Worm (Caenorhabditis elegans) whole organism, L3 larva: ENCODE measurements around the gene Y32G9B.1.
"Not testable (repeated sequence)": the region's sequence is repeated elsewhere in the genome, so short reads cannot be mapped to it uniquely, and the experiment has no call there.

Experiments
- R02D3.7 ChIP-seq: fragments of 150-350 bp; optimal IDR thresholded peaks from 2 replicates; lab custom pipeline; 2014; ENCODE audit warnings: missing biosample characterization, missing genetic modification characterization
- aly-2 ChIP-seq: fragments of 150-350 bp; optimal IDR thresholded peaks from 2 replicates; lab custom pipeline; 2014; ENCODE audit warnings: missing biosample characterization, missing genetic modification characterization
- ama-1 ChIP-seq: fragments of 150-350 bp; optimal IDR thresholded peaks from 2 replicates; lab custom pipeline; 2018
- ceh-16 ChIP-seq: sonication (generic microtip); optimal IDR thresholded peaks from 2 replicates; lab custom pipeline; 2017; ENCODE audit warnings: missing biosample characterization, missing genetic modification characterization
- ceh-82 ChIP-seq: fragments of 150-350 bp; optimal IDR thresholded peaks from 2 replicates; lab custom pipeline; 2014; ENCODE audit warnings: missing biosample characterization, missing genetic modification characterization
- ceh-9 ChIP-seq: sonication (generic microtip); optimal IDR thresholded peaks from 2 replicates; lab custom pipeline; 2018; ENCODE audit warnings: missing biosample characterization, missing genetic modification characterization
- daf-12 ChIP-seq: fragments of 150-350 bp; optimal IDR thresholded peaks from 2 replicates; lab custom pipeline; 2014; ENCODE audit warnings: missing biosample characterization, missing genetic modification reagents, missing genetic modification characterization
- egl-27 ChIP-seq: sonication (generic microtip); optimal IDR thresholded peaks from 4 replicates; lab custom pipeline; 2017; ENCODE audit warnings: missing biosample characterization, missing genetic modification reagents, missing genetic modification characterization
- egl-5 ChIP-seq: fragments of 150-350 bp; optimal IDR thresholded peaks from 2 replicates; lab custom pipeline; 2017; ENCODE audit warnings: missing biosample characterization, missing genetic modification reagents, missing genetic modification characterization, inconsistent platforms
- elt-2 ChIP-seq: sonication (generic microtip); optimal IDR thresholded peaks from 2 replicates; lab custom pipeline; 2016; ENCODE audit warnings: missing genetic modification reagents, mild to moderate bottlenecking, missing genetic modification characterization, missing compliant biosample characterization
- elt-3 ChIP-seq, 3 experiments: fragments of 150-350 bp in 1 of 3; sonication (generic microtip) in 2 of 3; optimal IDR thresholded peaks; 2 replicates in 2 of 3; 4 replicates in 1 of 3; lab custom pipeline; 2014 to 2017; ENCODE audit warnings: missing biosample characterization in 3 of 3, missing genetic modification characterization in 3 of 3
- eor-1 ChIP-seq, 2 experiments: fragments of 150-350 bp; optimal IDR thresholded peaks; 2 replicates each; lab custom pipeline; 2014 to 2018; ENCODE audit warnings: missing biosample characterization in 2 of 2, missing genetic modification characterization in 2 of 2
- fkh-2 ChIP-seq: fragments of 150-350 bp; optimal IDR thresholded peaks from 2 replicates; lab custom pipeline; 2014; ENCODE audit warnings: missing biosample characterization, missing genetic modification reagents, missing genetic modification characterization
- fos-1 ChIP-seq: fragments of 150-350 bp; optimal IDR thresholded peaks from 2 replicates; lab custom pipeline; 2014; ENCODE audit warnings: missing biosample characterization, missing genetic modification characterization
- hmg-11 ChIP-seq: sonication (generic microtip); optimal IDR thresholded peaks from 2 replicates; lab custom pipeline; 2016; ENCODE audit warnings: missing genetic modification characterization, missing compliant biosample characterization
- jun-1 ChIP-seq: fragments of 150-350 bp; optimal IDR thresholded peaks from 2 replicates; lab custom pipeline; 2014; ENCODE audit warnings: missing biosample characterization, missing genetic modification reagents, missing genetic modification characterization
- lin-15B ChIP-seq: fragments of 150-350 bp; optimal IDR thresholded peaks from 2 replicates; lab custom pipeline; 2014; ENCODE audit warnings: missing biosample characterization, missing genetic modification characterization
- lsy-12 ChIP-seq: sonication (generic microtip); optimal IDR thresholded peaks from 2 replicates; lab custom pipeline; 2016; ENCODE audit warnings: mild to moderate bottlenecking, missing genetic modification characterization, missing compliant biosample characterization
- mdl-1 ChIP-seq: fragments of 150-350 bp; optimal IDR thresholded peaks from 2 replicates; lab custom pipeline; 2014; ENCODE audit warnings: missing biosample characterization, missing genetic modification characterization
- mml-1 ChIP-seq: fragments of 150-350 bp; sonication (generic microtip); optimal IDR thresholded peaks from 3 replicates; lab custom pipeline; 2014; ENCODE audit warnings: missing biosample characterization, missing genetic modification characterization
- nfya-1 ChIP-seq: sonication (generic microtip); optimal IDR thresholded peaks from 2 replicates; lab custom pipeline; 2017; ENCODE audit warnings: missing genetic modification characterization, mild to moderate bottlenecking, missing compliant biosample characterization, antibody characterized with exemption, moderate library complexity; ENCODE audit not compliant: insufficient read depth
- nhr-11 ChIP-seq: fragments of 150-350 bp; optimal IDR thresholded peaks from 2 replicates; lab custom pipeline; 2014; ENCODE audit warnings: missing biosample characterization, missing genetic modification characterization
- nhr-12 ChIP-seq: fragments of 150-350 bp; optimal IDR thresholded peaks from 2 replicates; lab custom pipeline; 2014; ENCODE audit warnings: missing biosample characterization, missing genetic modification characterization
- nhr-25 ChIP-seq: sonication (generic microtip); optimal IDR thresholded peaks from 2 replicates; lab custom pipeline; 2017; ENCODE audit warnings: missing biosample characterization, missing genetic modification characterization
- nhr-28 ChIP-seq: fragments of 150-350 bp; optimal IDR thresholded peaks from 2 replicates; lab custom pipeline; 2014; ENCODE audit warnings: missing biosample characterization, missing genetic modification characterization
- nhr-67 ChIP-seq: fragments of 150-350 bp; optimal IDR thresholded peaks from 2 replicates; lab custom pipeline; 2014; ENCODE audit warnings: missing biosample characterization, missing genetic modification characterization
- nhr-76 ChIP-seq: fragments of 150-350 bp; sonication (generic microtip); optimal IDR thresholded peaks from 5 replicates; lab custom pipeline; 2014; ENCODE audit warnings: missing biosample characterization, missing genetic modification characterization
- nhr-77 ChIP-seq: fragments of 150-350 bp; optimal IDR thresholded peaks from 2 replicates; lab custom pipeline; 2014; ENCODE audit warnings: missing biosample characterization, missing genetic modification characterization
- pha-4 ChIP-seq: fragments of 150-350 bp; optimal IDR thresholded peaks from 2 replicates; lab custom pipeline; 2014; ENCODE audit warnings: missing biosample characterization, missing genetic modification reagents, missing genetic modification characterization
- skn-1 ChIP-seq: fragments of 150-350 bp; optimal IDR thresholded peaks from 2 replicates; lab custom pipeline; 2014; ENCODE audit warnings: missing biosample characterization, missing genetic modification characterization
- snpc-4 ChIP-seq: fragments of 150-350 bp; optimal IDR thresholded peaks from 2 replicates; lab custom pipeline; 2014; ENCODE audit warnings: missing biosample characterization, missing genetic modification characterization
- tbx-2 ChIP-seq: sonication (generic microtip); optimal IDR thresholded peaks from 2 replicates; lab custom pipeline; 2016; ENCODE audit warnings: mild to moderate bottlenecking, missing genetic modification characterization, missing compliant biosample characterization
- unc-39 ChIP-seq: sonication (generic microtip); optimal IDR thresholded peaks from 4 replicates; lab custom pipeline; 2017; ENCODE audit warnings: missing biosample characterization, missing genetic modification characterization
- unc-62 ChIP-seq: fragments of 150-350 bp; sonication (generic microtip); optimal IDR thresholded peaks from 4 replicates; lab custom pipeline; 2014; ENCODE audit warnings: missing biosample characterization, missing genetic modification reagents, missing genetic modification characterization
- ztf-4 ChIP-seq: fragments of 150-350 bp; optimal IDR thresholded peaks from 2 replicates; lab custom pipeline; 2014; ENCODE audit warnings: missing biosample characterization, missing genetic modification characterization

The Y32G9B.1 gene

ce11 chrV:1820749-1821148 is 9.1 kb downstream of the Y32G9B.1 start:
- TF ChIP-seq mdl-1 (tag; lab: Kevin White, UChicago): no peak
- no peak for TF ChIP-seq nhr-76 (tag; lab: Kevin White, UChicago)
- TF ChIP-seq lsy-12 (tag; lab: Kevin White, UChicago): no peak
- no peak for TF ChIP-seq elt-3 (tag; optimal IDR thresholded peaks at IDR 0.05; lab: Kevin White, UChicago)
- TF ChIP-seq pha-4 (tag; lab: Kevin White, UChicago): no peak
- no peak for TF ChIP-seq skn-1 (tag; lab: Kevin White, UChicago)
- no peak for TF ChIP-seq daf-12 (tag; lab: Kevin White, UChicago)
- TF ChIP-seq nhr-77 (tag; lab: Kevin White, UChicago): no peak
- TF ChIP-seq jun-1 (tag; lab: Kevin White, UChicago): no peak
- TF ChIP-seq unc-39: no peak
- TF ChIP-seq snpc-4: no peak
- TF ChIP-seq nfya-1 (tag; lab: Kevin White, UChicago): no peak

DNA sequence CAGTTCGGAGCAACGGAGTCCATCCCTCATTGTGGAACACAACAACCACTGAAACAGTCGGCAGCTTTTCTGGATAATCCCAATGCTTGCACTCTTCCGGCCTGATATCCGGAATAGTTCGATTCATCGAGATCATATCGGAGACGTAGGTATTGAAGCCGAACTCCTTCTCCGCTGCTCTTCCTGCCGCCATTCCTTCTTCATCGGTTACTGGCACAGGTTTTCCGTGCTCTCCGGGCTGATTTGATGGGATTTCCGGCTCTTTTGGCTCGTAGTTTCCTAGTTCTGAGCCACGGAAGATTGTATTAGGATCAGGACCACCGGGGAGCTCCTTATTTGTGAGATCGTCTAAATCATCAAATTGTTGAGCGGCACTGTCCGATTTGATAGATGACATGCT is 9.9 kb downstream of the Y32G9B.1 start:
- TF ChIP-seq lin-15B (tag; lab: Kevin White, UChicago) (no peak), nhr-77 (tag; lab: Kevin White, UChicago) (no peak), eor-1 (tag; optimal IDR thresholded peaks at IDR 0.05; lab: Kevin White, UChicago) (no peak), nhr-25 (tag; lab: Kevin White, UChicago) (no peak)

DNA sequence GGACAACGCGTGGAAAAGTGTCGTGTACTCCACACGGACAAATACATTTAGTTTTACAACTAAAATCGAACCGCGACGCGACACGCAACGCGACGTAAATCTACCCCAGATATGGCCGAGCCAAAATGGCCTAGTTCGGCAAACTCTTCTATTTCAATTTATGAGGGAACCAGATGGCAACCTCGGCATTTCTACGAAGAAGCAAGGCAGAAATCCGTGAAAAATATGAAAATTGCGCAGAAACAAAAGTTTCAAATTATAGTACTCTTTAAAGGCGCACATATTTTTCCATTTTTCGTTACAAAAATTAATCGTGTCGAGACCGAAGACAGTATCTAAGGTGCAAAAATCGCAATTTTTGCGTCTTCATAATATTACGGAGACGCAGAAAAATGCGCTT is 15.1 kb downstream of the Y32G9B.1 start, which contains the start of gene Y46H3A.5:
TSS of gene Y46H3A.5 (minus strand) at position 101 of the 400 bp plus-strand sequence.
- TF ChIP-seq nhr-67 (tag; lab: Kevin White, UChicago); snpc-4; unc-62 (GFP tag; lab: Kevin White, UChicago): not testable (repeated sequence)
- TF ChIP-seq, all 47 proteins: peak for 0; not testable (repeated sequence) for 47

DNA sequence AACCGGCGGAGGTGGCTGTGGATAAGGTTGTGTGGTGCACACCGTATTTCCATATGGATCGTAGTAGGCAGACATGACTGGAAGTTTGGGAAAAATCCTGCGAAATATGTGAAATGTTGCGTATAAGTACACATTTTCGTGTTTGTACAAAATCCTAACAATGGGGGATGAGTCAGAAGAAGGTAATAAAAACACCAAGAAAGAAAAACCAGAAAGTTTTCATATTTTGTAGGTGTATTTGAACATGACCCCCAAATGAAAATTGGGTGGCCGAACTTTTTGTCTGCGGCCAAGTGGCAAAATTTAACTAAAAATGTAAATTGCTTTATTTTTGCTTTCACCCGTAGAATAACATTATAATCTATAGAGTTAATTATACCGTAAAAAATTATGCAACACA is 18.8 kb downstream of the Y32G9B.1 start, which contains the start of gene Y46H3A.4:
TSS of gene Y46H3A.4 (minus strand) at position 101 of the 400 bp plus-strand sequence.
- no peak for TF ChIP-seq nhr-28 (tag; lab: Kevin White, UChicago)
- TF ChIP-seq hmg-11 (tag; lab: Kevin White, UChicago): no peak
- TF ChIP-seq mdl-1 (tag; lab: Kevin White, UChicago): no peak
- TF ChIP-seq R02D3.7: no peak
- no peak for TF ChIP-seq lin-15B (tag; lab: Kevin White, UChicago)
- no peak for TF ChIP-seq egl-27 (tag; lab: Kevin White, UChicago)
- no peak for TF ChIP-seq ama-1 (lab: Kevin White, UChicago)
- no peak for TF ChIP-seq tbx-2 (tag; lab: Kevin White, UChicago)
- no peak for TF ChIP-seq nhr-12 (tag; lab: Kevin White, UChicago)
- TF ChIP-seq ceh-9 (tag; lab: Kevin White, UChicago): no peak
- no peak for TF ChIP-seq daf-12 (tag; lab: Kevin White, UChicago)
- TF ChIP-seq unc-62 (GFP tag; lab: Kevin White, UChicago): no peak
- no peak for TF ChIP-seq nhr-11
- TF ChIP-seq elt-3 (tag; optimal IDR thresholded peaks at IDR 0.05; lab: Kevin White, UChicago): no peak
- no peak for TF ChIP-seq skn-1 (tag; lab: Kevin White, UChicago)
- no peak for TF ChIP-seq pha-4 (tag; lab: Kevin White, UChicago)
- no peak for TF ChIP-seq snpc-4
- no peak for TF ChIP-seq aly-2

DNA sequence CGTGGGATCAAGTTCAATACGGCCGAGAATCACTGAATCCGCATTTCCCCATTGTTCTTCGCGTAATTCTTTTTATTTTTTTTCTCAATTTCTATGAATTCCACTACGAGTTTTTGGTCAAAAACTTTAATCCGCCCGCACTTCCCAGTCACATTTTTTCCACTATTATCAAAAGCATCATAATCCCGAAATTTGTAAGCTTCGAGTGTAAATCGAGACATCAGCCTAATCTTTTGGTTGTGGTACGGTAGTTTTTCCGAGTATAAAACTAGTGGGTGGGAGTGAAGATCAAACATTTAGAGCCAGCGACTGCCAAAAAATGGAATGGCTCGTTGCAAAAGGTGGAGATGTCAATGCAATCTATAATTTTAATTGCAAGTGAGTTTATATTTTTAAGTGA is 22.7 kb downstream of the Y32G9B.1 start, which contains the start of gene srt-42:
TSS of gene srt-42 (plus strand) at position 301 of the 400 bp plus-strand sequence.
- no peak for TF ChIP-seq nhr-67 (tag; lab: Kevin White, UChicago)
- no peak for TF ChIP-seq fos-1
- TF ChIP-seq ceh-9 (tag; lab: Kevin White, UChicago): no peak
- TF ChIP-seq hmg-11 (tag; lab: Kevin White, UChicago): no peak
- TF ChIP-seq ceh-16 (tag; lab: Kevin White, UChicago): no peak
- TF ChIP-seq skn-1 (tag; lab: Kevin White, UChicago): no peak
- TF ChIP-seq, all 47 proteins: peak for 0

ce11 chrV:1805724-1806316 is 24.1 kb downstream of the Y32G9B.1 start:
- no peak for TF ChIP-seq elt-3 (tag; optimal IDR thresholded peaks at IDR 0.05; lab: Kevin White, UChicago)
- no peak for TF ChIP-seq ceh-82 (tag; lab: Kevin White, UChicago)
- TF ChIP-seq egl-5 (tag; lab: Kevin White, UChicago): peak; percentile 19
- no peak for TF ChIP-seq egl-27 (tag; lab: Kevin White, UChicago)
- no peak for TF ChIP-seq nhr-11
- peak; percentile 49 for TF ChIP-seq pha-4 (tag; lab: Kevin White, UChicago)
- TF ChIP-seq elt-2: no peak
- no peak for TF ChIP-seq ztf-4
- TF ChIP-seq nhr-25 (tag; lab: Kevin White, UChicago): peak; percentile 13
- TF ChIP-seq mml-1: no peak
- TF ChIP-seq nfya-1 (tag; lab: Kevin White, UChicago): peak; percentile 30
- TF ChIP-seq ceh-9 (tag; lab: Kevin White, UChicago): no peak
- TF ChIP-seq fkh-2 (tag; lab: Kevin White, UChicago): no peak
- TF ChIP-seq nhr-28 (tag; lab: Kevin White, UChicago): no peak
- TF ChIP-seq ama-1 (lab: Kevin White, UChicago): peak; percentile 92
